Fruit fly (Drosophila melanogaster) whole organism, embryonic: ENCODE measurements around the gene Lim1.

ENCODE experiments used
- Asciz ChIP-seq: fragments of 200-800 bp; sonication (Bioruptor generic); optimal IDR thresholded peaks from 2 replicates; lab custom pipeline; 2017; ENCODE audit warnings: missing biosample characterization, mild to moderate bottlenecking, missing genetic modification characterization, missing genetic modification reagents
- Atf3 ChIP-seq: fragments of 200-800 bp; sonication (Bioruptor generic); optimal IDR thresholded peaks from 3 replicates; lab custom pipeline; 2016; ENCODE audit warnings: missing biosample characterization, missing genetic modification characterization
- Awh ChIP-seq: fragments of 200-800 bp; sonication (Bioruptor generic); IDR thresholded peaks from 2 replicates; pipeline ENCODE4, ENCODE4 v1.3.6; 2022; ENCODE audit warnings: missing biosample characterization, missing genetic modification characterization
- CG10209 ChIP-seq: fragments of 200-800 bp; sonication (Bioruptor generic); optimal IDR thresholded peaks from 3 replicates; lab custom pipeline; 2017; ENCODE audit warnings: missing biosample characterization, mild to moderate bottlenecking, missing genetic modification characterization, missing genetic modification reagents
- CG10366 ChIP-seq: fragments of 200-800 bp; sonication (Bioruptor generic); IDR thresholded peaks from 2 replicates; pipeline ENCODE4 v1.3.6; 2022; ENCODE audit warnings: missing biosample characterization, missing genetic modification characterization
- CG10654 ChIP-seq: fragments of 200-800 bp; sonication (Bioruptor generic); optimal IDR thresholded peaks from 2 replicates; lab custom pipeline; 2016; ENCODE audit warnings: missing biosample characterization, missing genetic modification characterization
- CG11398 ChIP-seq: fragments of 200-800 bp; sonication (Bioruptor generic); optimal IDR thresholded peaks from 2 replicates; lab custom pipeline; 2016; ENCODE audit warnings: missing biosample characterization, missing genetic modification characterization
- CG11504 ChIP-seq: fragments of 200-800 bp; sonication (Bioruptor generic); optimal IDR thresholded peaks from 3 replicates; lab custom pipeline; 2019; ENCODE audit warnings: missing biosample characterization, mild to moderate bottlenecking, missing genetic modification characterization, moderate library complexity
- CG12104 ChIP-seq: fragments of 200-800 bp; sonication (Bioruptor generic); optimal IDR thresholded peaks from 3 replicates; lab custom pipeline; 2016; ENCODE audit warnings: missing biosample characterization, missing genetic modification characterization
- CG12155 ChIP-seq: fragments of 200-800 bp; sonication (Bioruptor generic); optimal IDR thresholded peaks from 3 replicates; lab custom pipeline; 2016; ENCODE audit warnings: missing biosample characterization, missing genetic modification characterization
- CG12236 ChIP-seq: fragments of 200-800 bp; sonication (Bioruptor generic); optimal IDR thresholded peaks from 2 replicates; lab custom pipeline; 2016; ENCODE audit warnings: missing biosample characterization, missing genetic modification characterization
- CG13424 ChIP-seq: fragments of 200-800 bp; sonication (Bioruptor generic); optimal IDR thresholded peaks from 2 replicates; lab custom pipeline; 2019; ENCODE audit warnings: missing biosample characterization, mild to moderate bottlenecking, missing genetic modification characterization, moderate library complexity
- CG13624 ChIP-seq: fragments of 200-800 bp; sonication (Bioruptor generic); optimal IDR thresholded peaks from 2 replicates; lab custom pipeline; 2016; ENCODE audit warnings: missing biosample characterization, missing genetic modification characterization
- CG13894 ChIP-seq: fragments of 200-800 bp; sonication (Bioruptor generic); optimal IDR thresholded peaks from 3 replicates; lab custom pipeline; 2018; ENCODE audit warnings: missing biosample characterization, mild to moderate bottlenecking, missing genetic modification characterization, moderate library complexity
- CG14014 ChIP-seq: fragments of 200-800 bp; sonication (Bioruptor generic); IDR thresholded peaks from 2 replicates; pipeline ENCODE4 v1.3.6; 2022; ENCODE audit warnings: missing biosample characterization, missing genetic modification characterization
- CG1792 ChIP-seq: fragments of 200-800 bp; sonication (Bioruptor generic); optimal IDR thresholded peaks from 2 replicates; lab custom pipeline; 2016; ENCODE audit warnings: missing biosample characterization, missing genetic modification characterization
- CG1832 ChIP-seq: fragments of 200-800 bp; sonication (Bioruptor generic); optimal IDR thresholded peaks from 2 replicates; lab custom pipeline; 2017; ENCODE audit warnings: missing biosample characterization, mild to moderate bottlenecking, missing genetic modification characterization, inconsistent platforms
- CG2116 ChIP-seq: fragments of 200-800 bp; sonication (Bioruptor generic); optimal IDR thresholded peaks from 3 replicates; lab custom pipeline; 2018; ENCODE audit warnings: missing biosample characterization, mild to moderate bottlenecking, missing genetic modification characterization
- CG31388 ChIP-seq: fragments of 200-800 bp; sonication (Bioruptor generic); optimal IDR thresholded peaks from 2 replicates; lab custom pipeline; 2016; ENCODE audit warnings: missing biosample characterization, missing genetic modification characterization
- CG4404 ChIP-seq: fragments of 200-800 bp; sonication (Bioruptor generic); IDR thresholded peaks from 2 replicates; pipeline ENCODE4 v1.3.6; 2022; ENCODE audit warnings: missing biosample characterization, missing genetic modification characterization
- CG4424 ChIP-seq: fragments of 200-800 bp; sonication (Bioruptor generic); optimal IDR thresholded peaks from 3 replicates; lab custom pipeline; 2016; ENCODE audit warnings: missing biosample characterization, missing genetic modification characterization
- CG5953 ChIP-seq: fragments of 200-800 bp; sonication (Bioruptor generic); IDR thresholded peaks from 2 replicates; pipeline ENCODE4 v1.3.6; 2022; ENCODE audit warnings: missing biosample characterization, missing genetic modification characterization
- CG6689 ChIP-seq: fragments of 200-800 bp; sonication (Bioruptor generic); IDR thresholded peaks from 2 replicates; pipeline ENCODE4 v1.3.6; 2022; ENCODE audit warnings: missing biosample characterization, missing genetic modification characterization
- CG7372 ChIP-seq: fragments of 200-800 bp; sonication (Bioruptor generic); IDR thresholded peaks from 2 replicates; pipeline ENCODE4 v1.3.6; 2022; ENCODE audit warnings: missing biosample characterization, missing genetic modification characterization
- CG7839 ChIP-seq: fragments of 200-800 bp; sonication (Bioruptor generic); optimal IDR thresholded peaks from 3 replicates; lab custom pipeline; 2018; ENCODE audit warnings: missing biosample characterization, mild to moderate bottlenecking, missing genetic modification characterization, moderate library complexity
- D19A ChIP-seq: fragments of 200-800 bp; optimal IDR thresholded peaks from 3 replicates; lab custom pipeline; 2019; ENCODE audit warnings: missing biosample characterization, mild to moderate bottlenecking, missing genetic modification characterization, moderate library complexity
- Ets97D ChIP-seq: fragments of 200-800 bp; sonication (Bioruptor generic); optimal IDR thresholded peaks from 3 replicates; lab custom pipeline; 2016; ENCODE audit warnings: missing biosample characterization, missing genetic modification characterization
- Fer1 ChIP-seq: fragments of 200-800 bp; sonication (Bioruptor generic); optimal IDR thresholded peaks from 2 replicates; lab custom pipeline; 2017; ENCODE audit warnings: missing biosample characterization, mild to moderate bottlenecking, missing genetic modification characterization
- Fer3 ChIP-seq: fragments of 200-800 bp; sonication (Bioruptor generic); optimal IDR thresholded peaks from 2 replicates; lab custom pipeline; 2018; ENCODE audit warnings: missing biosample characterization, mild to moderate bottlenecking, missing genetic modification characterization, moderate library complexity
- Max ChIP-seq: fragments of 200-800 bp; sonication (Bioruptor generic); optimal IDR thresholded peaks from 2 replicates; lab custom pipeline; 2016; ENCODE audit warnings: missing biosample characterization, mild to moderate bottlenecking, missing genetic modification characterization
- NFAT ChIP-seq: fragments of 200-800 bp; sonication (Bioruptor generic); IDR thresholded peaks from 2 replicates; pipeline ENCODE4 v1.3.6; 2022; ENCODE audit warnings: missing biosample characterization, missing genetic modification characterization
- PHDP ChIP-seq: fragments of 200-800 bp; sonication (Bioruptor generic); optimal IDR thresholded peaks from 3 replicates; lab custom pipeline; 2018; ENCODE audit warnings: missing biosample characterization, mild to moderate bottlenecking, missing genetic modification characterization, moderate library complexity
- Ptx1 ChIP-seq: fragments of 200-800 bp; sonication (Bioruptor generic); IDR thresholded peaks from 2 replicates; pipeline ENCODE4 v1.3.6; 2022; ENCODE audit warnings: missing biosample characterization, missing genetic modification characterization
- Ssrp ChIP-seq: fragments of 200-800 bp; sonication (Bioruptor generic); optimal IDR thresholded peaks from 2 replicates; lab custom pipeline; 2018; ENCODE audit warnings: missing biosample characterization, mild to moderate bottlenecking, missing genetic modification characterization, moderate library complexity
- cg ChIP-seq: fragments of 200-800 bp; sonication (Bioruptor generic); optimal IDR thresholded peaks from 3 replicates; lab custom pipeline; 2019; ENCODE audit warnings: missing biosample characterization, mild to moderate bottlenecking, missing genetic modification characterization, moderate library complexity
- ci ChIP-seq: fragments of 200-800 bp; sonication (Bioruptor generic); IDR thresholded peaks from 3 replicates; pipeline ENCODE4 v1.3.6; 2022; ENCODE audit warnings: missing biosample characterization, missing genetic modification characterization
- croc ChIP-seq: fragments of 200-800 bp; sonication (Bioruptor generic); conservative IDR thresholded peaks from 3 replicates; pipeline ENCODE4 v1.3.6; 2022; ENCODE audit warnings: missing biosample characterization, missing genetic modification characterization
- dmrt99B ChIP-seq: fragments of 200-800 bp; sonication (Bioruptor generic); optimal IDR thresholded peaks from 2 replicates; lab custom pipeline; 2018; ENCODE audit warnings: missing biosample characterization, mild to moderate bottlenecking, missing genetic modification characterization, moderate library complexity
- gce ChIP-seq: fragments of 200-800 bp; sonication (Bioruptor generic); IDR thresholded peaks from 3 replicates; pipeline ENCODE4 v1.3.6; 2022; ENCODE audit warnings: missing biosample characterization, missing genetic modification characterization
- gem ChIP-seq: fragments of 200-800 bp; sonication (Bioruptor generic); optimal IDR thresholded peaks from 2 replicates; lab custom pipeline; 2019; ENCODE audit warnings: missing biosample characterization, mild to moderate bottlenecking, missing genetic modification characterization, moderate library complexity
- hkb ChIP-seq, 2 experiments: fragments of 200-800 bp in 1 of 2; fragments of >200 bp in 1 of 2; sonication (Bioruptor generic) in 1 of 2; IDR thresholded peaks in 1 of 2; optimal IDR thresholded peaks in 1 of 2; 2 replicates each; pipeline versions ENCODE4 v1.3.6 to Lab custom; 2017 to 2022; ENCODE audit warnings: missing biosample characterization in 1 of 2, missing genetic modification characterization in 1 of 2
- jing ChIP-seq: fragments of 200-800 bp; sonication (Bioruptor generic); optimal IDR thresholded peaks from 2 replicates; lab custom pipeline; 2018; ENCODE audit warnings: missing biosample characterization, mild to moderate bottlenecking, missing genetic modification characterization
- lab ChIP-seq: fragments of 200-800 bp; sonication (Bioruptor generic); optimal IDR thresholded peaks from 3 replicates; lab custom pipeline; 2017; ENCODE audit warnings: missing biosample characterization, missing genetic modification characterization, mild to moderate bottlenecking, moderate library complexity, missing genetic modification reagents
- lmd ChIP-seq: fragments of 200-800 bp; sonication (Bioruptor generic); IDR thresholded peaks from 2 replicates; pipeline ENCODE4 v1.3.6; 2022; ENCODE audit warnings: missing biosample characterization, missing genetic modification characterization
- nau ChIP-seq: fragments of 200-800 bp; sonication (Bioruptor generic); optimal IDR thresholded peaks from 3 replicates; lab custom pipeline; 2017; ENCODE audit warnings: missing biosample characterization, mild to moderate bottlenecking, missing genetic modification characterization, missing genetic modification reagents
- onecut ChIP-seq: fragments of 200-800 bp; sonication (Bioruptor generic); IDR thresholded peaks from 2 replicates; pipeline ENCODE4 v1.3.6; 2022; ENCODE audit warnings: missing biosample characterization, missing genetic modification characterization
- row ChIP-seq: fragments of 200-800 bp; sonication (Bioruptor generic); IDR thresholded peaks from 3 replicates; pipeline ENCODE4 v1.3.6; 2022; ENCODE audit warnings: missing biosample characterization, missing genetic modification characterization
- salm ChIP-seq: fragments of 200-800 bp; sonication (Bioruptor generic); optimal IDR thresholded peaks from 2 replicates; lab custom pipeline; 2018; ENCODE audit warnings: missing biosample characterization, mild to moderate bottlenecking, missing genetic modification characterization
- wdn ChIP-seq: fragments of 200-800 bp; sonication (Bioruptor generic); IDR thresholded peaks from 2 replicates; pipeline ENCODE4 v1.3.6; 2022; ENCODE audit warnings: missing biosample characterization, missing genetic modification characterization

The Lim1 gene

dm6 chrX:8776790-8777478 lies 28.7 kb downstream of the Lim1 start (continued):
- 0 out of 2 replicates have a peak, but pooled peaks have one; percentile 38 for TF ChIP-seq CG5953
- peak; percentile 72 for TF ChIP-seq CG7839 (tag; lab: Kevin White, UChicago)
- TF ChIP-seq CG13894 (tag; lab: Kevin White, UChicago): peak; percentile 98
- no peak for TF ChIP-seq CG13624 (GFP tag; lab: Kevin White, UChicago)
- peak; percentile 37 for TF ChIP-seq PHDP (tag; lab: Kevin White, UChicago)
- TF ChIP-seq jing (GFP tag; lab: Kevin White, UChicago): peak; percentile 18
- TF ChIP-seq CG11504 (tag; lab: Kevin White, UChicago): peak; percentile 67
- no peak for TF ChIP-seq gce (GFP tag; lab: Robert Waterston, UW)
- TF ChIP-seq Ptx1: peak; percentile 66
- peak; percentile 45 for TF ChIP-seq Asciz (GFP tag; lab: Kevin White, UChicago)
- no peak for TF ChIP-seq hkb (optimal IDR thresholded peaks at IDR 0.05; lab: Kevin White, UChicago)
- TF ChIP-seq hkb (GFP tag; IDR thresholded peaks at IDR 0.05; lab: Robert Waterston, UW): peak; percentile 69
- no peak for TF ChIP-seq CG2116 (GFP tag; lab: Kevin White, UChicago)
- TF ChIP-seq dmrt99B (tag; lab: Kevin White, UChicago): peak; percentile 70
- TF ChIP-seq CG31388 (GFP tag; lab: Kevin White, UChicago): peak; percentile 16
- TF ChIP-seq Fer1 (GFP tag; lab: Kevin White, UChicago): peak; percentile 2
- TF ChIP-seq Ssrp (tag; lab: Kevin White, UChicago): peak; percentile 56
- TF ChIP-seq CG12104 (GFP tag; lab: Kevin White, UChicago): no peak
- peak; percentile 22; the same call in 1 of the 2 replicates for TF ChIP-seq CG10366 (GFP tag; lab: Robert Waterston, UW)
- peak; percentile 60 for TF ChIP-seq CG13424 (tag; lab: Kevin White, UChicago)
- peak; percentile 73 for TF ChIP-seq CG10209 (GFP tag; lab: Kevin White, UChicago)
- TF ChIP-seq onecut (GFP tag; lab: Robert Waterston, UW): peak; percentile 23; the same call in 1 of the 2 replicates
- peak; percentile 78 for TF ChIP-seq CG6689
- TF ChIP-seq lmd (GFP tag; lab: Robert Waterston, UW): peak; percentile 54
- TF ChIP-seq CG4424 (GFP tag; lab: Kevin White, UChicago): peak; percentile 76
- no peak for TF ChIP-seq CG12236 (GFP tag; lab: Kevin White, UChicago)
- TF ChIP-seq nau (GFP tag; lab: Kevin White, UChicago): peak; percentile 2
- peak; percentile 58 for TF ChIP-seq D19A (tag; lab: Kevin White, UChicago)
- TF ChIP-seq gem: peak; percentile 82
- TF ChIP-seq croc (GFP tag; lab: Robert Waterston, UW): no peak; the same call in 2 of the 3 replicates
- TF ChIP-seq Awh: 0 out of 2 replicates have a peak, but pooled peaks have one; percentile 31
- TF ChIP-seq cg: no peak
- TF ChIP-seq lab: peak; percentile 53
- peak; percentile 36 for TF ChIP-seq CG10654
- no peak for TF ChIP-seq CG11398 (GFP tag; lab: Kevin White, UChicago)
- peak; percentile 35 for TF ChIP-seq Max (GFP tag; lab: Kevin White, UChicago)
- TF ChIP-seq CG12155 (GFP tag; lab: Kevin White, UChicago): peak; percentile 27
- TF ChIP-seq Ets97D: no peak
- TF ChIP-seq salm: peak; percentile 21
- 0 out of 2 replicates have a peak, but pooled peaks have one; percentile 16 for TF ChIP-seq NFAT (GFP tag; lab: Robert Waterston, UW)
- TF ChIP-seq ci (GFP tag; lab: Robert Waterston, UW): peak; percentile 62; the same call in 2 of the 3 replicates
- no peak for TF ChIP-seq wdn (GFP tag; lab: Robert Waterston, UW)
- TF ChIP-seq CG7372 (GFP tag; lab: Robert Waterston, UW): no peak
- TF ChIP-seq Fer3 (tag; lab: Kevin White, UChicago): peak; percentile 38
- peak; percentile 50 for TF ChIP-seq CG14014 (GFP tag; lab: Robert Waterston, UW)
- no peak for TF ChIP-seq CG1832 (GFP tag; lab: Kevin White, UChicago)
- TF ChIP-seq Atf3 (GFP tag; lab: Kevin White, UChicago): no peak
- TF ChIP-seq CG4404 (GFP tag; lab: Robert Waterston, UW): peak; percentile 69
- peak; percentile 75 for TF ChIP-seq row (GFP tag; lab: Robert Waterston, UW)
- no peak for TF ChIP-seq CG1792 (GFP tag; lab: Kevin White, UChicago)
